Worm (Caenorhabditis elegans) whole organism, young adult: ENCODE data around the gene T04F8.2.

Experiments
- B0035.1 ChIP-seq: sonication (generic microtip); optimal IDR thresholded peaks from 2 replicates; lab custom pipeline; 2016; ENCODE audit warnings: missing genetic modification characterization, mild to moderate bottlenecking, missing compliant biosample characterization, missing genotype, missing genetic modification reagents
- B0261.1 ChIP-seq: sonication (generic microtip); optimal IDR thresholded peaks from 2 replicates; lab custom pipeline; 2016; ENCODE audit warnings: mild to moderate bottlenecking, missing genetic modification characterization, moderate library complexity, missing compliant biosample characterization
- C17E4.6 ChIP-seq: fragments of 200-800 bp; sonication (Bioruptor generic); IDR thresholded peaks from 2 replicates; pipeline ENCODE4 v1.3.6; 2022; ENCODE audit warnings: missing genetic modification reagents, missing genetic modification characterization, missing compliant biosample characterization
- D2030.7 ChIP-seq: fragments of 200-800 bp; sonication (Bioruptor generic); IDR thresholded peaks from 2 replicates; pipeline ENCODE4 v1.3.6; 2022; ENCODE audit warnings: missing genetic modification reagents, missing genetic modification characterization, missing compliant biosample characterization
- F22D6.2 ChIP-seq: sonication (generic microtip); optimal IDR thresholded peaks from 2 replicates; lab custom pipeline; 2016; ENCODE audit warnings: mild to moderate bottlenecking, missing genetic modification characterization, missing compliant biosample characterization
- F23B12.7 ChIP-seq: sonication (generic microtip); optimal IDR thresholded peaks from 2 replicates; lab custom pipeline; 2017; ENCODE audit warnings: missing genetic modification characterization, mild to moderate bottlenecking, missing compliant biosample characterization, antibody characterized with exemption, moderate library complexity; ENCODE audit not compliant: insufficient read depth
- F55B11.4 ChIP-seq: sonication (generic microtip); optimal IDR thresholded peaks from 2 replicates; lab custom pipeline; 2016; ENCODE audit warnings: missing compliant biosample characterization, missing genetic modification characterization, borderline replicate concordance; ENCODE audit not compliant: insufficient read depth
- T26A5.8 ChIP-seq: sonication (generic microtip); optimal IDR thresholded peaks from 2 replicates; lab custom pipeline; 2016; ENCODE audit warnings: missing genetic modification characterization, missing compliant biosample characterization
- Y53G8AR.9 ChIP-seq: fragments of 200-800 bp; sonication (Bioruptor generic); conservative IDR thresholded peaks from 2 replicates; pipeline ENCODE4 v1.3.6; 2022; ENCODE audit warnings: missing genetic modification reagents, missing genetic modification characterization, missing compliant biosample characterization
- Y95B8A.8 ChIP-seq: fragments of 200-800 bp; sonication (Bioruptor generic); IDR thresholded peaks from 2 replicates; pipeline ENCODE4 v1.3.6; 2022; ENCODE audit warnings: missing genetic modification reagents, missing genetic modification characterization, missing compliant biosample characterization
- ama-1 ChIP-seq, 3 experiments: fragments of 150-350 bp in 1 of 3; sonication (generic microtip) in 2 of 3; optimal IDR thresholded peaks; 2 replicates each; lab custom pipeline; 2014 to 2018; ENCODE audit warnings: missing biosample characterization in 2 of 3, missing genetic modification characterization in 2 of 3, missing genetic modification reagents in 2 of 3
- aptf-2 ChIP-seq: fragments of 200-800 bp; sonication (Bioruptor generic); conservative IDR thresholded peaks from 2 replicates; pipeline ENCODE4 v1.3.6; 2022; ENCODE audit warnings: missing genetic modification reagents, missing genetic modification characterization, missing compliant biosample characterization
- cebp-2 ChIP-seq: fragments of 200-800 bp; sonication (Bioruptor generic); IDR thresholded peaks from 2 replicates; pipeline ENCODE4 v1.3.6; 2022; ENCODE audit warnings: missing genetic modification characterization, missing compliant biosample characterization
- ceh-100 ChIP-seq: fragments of 200-800 bp; sonication (Bioruptor generic); IDR thresholded peaks from 2 replicates; pipeline ENCODE4 v1.3.6; 2022; ENCODE audit warnings: missing genetic modification reagents, missing genetic modification characterization, missing compliant biosample characterization
- ceh-27 ChIP-seq: fragments of 200-800 bp; sonication (Bioruptor generic); optimal IDR thresholded peaks from 2 replicates; lab custom pipeline; 2018; ENCODE audit warnings: mild to moderate bottlenecking, missing genetic modification characterization, moderate library complexity, missing compliant biosample characterization
- efl-1 ChIP-seq: fragments of 150-350 bp; optimal IDR thresholded peaks from 2 replicates; lab custom pipeline; 2014; ENCODE audit warnings: missing biosample characterization, missing genetic modification reagents, missing genetic modification characterization
- egl-18 ChIP-seq: fragments of 200-800 bp; sonication (Bioruptor generic); IDR thresholded peaks from 2 replicates; pipeline ENCODE4 v1.3.6; 2022; ENCODE audit warnings: missing genetic modification reagents, missing genetic modification characterization, missing compliant biosample characterization
- ets-4 ChIP-seq: fragments of 200-800 bp; sonication (Bioruptor generic); optimal IDR thresholded peaks from 2 replicates; lab custom pipeline; 2018; ENCODE audit warnings: mild to moderate bottlenecking, missing genetic modification characterization, missing compliant biosample characterization
- fkh-3 ChIP-seq: sonication (generic microtip); optimal IDR thresholded peaks from 2 replicates; lab custom pipeline; 2016; ENCODE audit warnings: mild to moderate bottlenecking, missing genetic modification characterization, missing compliant biosample characterization
- hmg-1.2 ChIP-seq: fragments of 200-800 bp; sonication (Bioruptor generic); IDR thresholded peaks from 2 replicates; pipeline ENCODE4 v1.3.6; 2022; ENCODE audit warnings: missing genetic modification reagents, missing genetic modification characterization, missing compliant biosample characterization
- hrde-1 ChIP-seq: sonication (generic microtip); optimal IDR thresholded peaks from 2 replicates; lab custom pipeline; 2016; ENCODE audit warnings: missing genetic modification characterization, mild to moderate bottlenecking, missing compliant biosample characterization, moderate library complexity, missing genotype, missing genetic modification reagents, borderline replicate concordance
- let-526 ChIP-seq: fragments of 200-800 bp; sonication (Bioruptor generic); IDR thresholded peaks from 2 replicates; pipeline ENCODE4 v1.3.6; 2022; ENCODE audit warnings: missing genetic modification reagents, missing genetic modification characterization, missing compliant biosample characterization
- let-607 ChIP-seq, 2 experiments: fragments of 200-800 bp in 1 of 2; sonication (Bioruptor generic) in 1 of 2; sonication (generic microtip) in 1 of 2; optimal IDR thresholded peaks; 2 replicates each; lab custom pipeline; 2016 to 2018; ENCODE audit warnings: mild to moderate bottlenecking in 2 of 2, missing compliant biosample characterization in 2 of 2, missing genetic modification characterization in 2 of 2, moderate library complexity in 2 of 2, missing genotype in 1 of 2
- lir-1 ChIP-seq: fragments of 200-800 bp; sonication (Bioruptor generic); conservative IDR thresholded peaks from 2 replicates; pipeline ENCODE4 v1.3.6; 2022; ENCODE audit warnings: missing genetic modification reagents, missing genetic modification characterization, missing compliant biosample characterization
- madf-10 ChIP-seq: sonication (generic microtip); optimal IDR thresholded peaks from 2 replicates; lab custom pipeline; 2016; ENCODE audit warnings: mild to moderate bottlenecking, missing genetic modification characterization, missing compliant biosample characterization
- mes-4 ChIP-seq: sonication (generic microtip); optimal IDR thresholded peaks from 2 replicates; lab custom pipeline; 2016; ENCODE audit warnings: missing genotype, missing genetic modification characterization, missing compliant biosample characterization
- repo-1 ChIP-seq: sonication (generic microtip); optimal IDR thresholded peaks from 2 replicates; lab custom pipeline; 2017; ENCODE audit warnings: mild to moderate bottlenecking, missing genetic modification characterization, missing compliant biosample characterization
- snpc-1.1 ChIP-seq: sonication (generic microtip); optimal IDR thresholded peaks from 2 replicates; lab custom pipeline; 2017; ENCODE audit warnings: missing genetic modification characterization, mild to moderate bottlenecking, missing compliant biosample characterization, antibody characterized with exemption, moderate library complexity, missing genotype, missing genetic modification reagents; ENCODE audit not compliant: insufficient read depth
- snpc-3.4 ChIP-seq: sonication (generic microtip); optimal IDR thresholded peaks from 2 replicates; lab custom pipeline; 2017; ENCODE audit warnings: missing genetic modification characterization, mild to moderate bottlenecking, missing compliant biosample characterization, antibody characterized with exemption, moderate library complexity, missing genotype, missing genetic modification reagents
- tbp1 ChIP-seq: fragments of 200-800 bp; sonication (Bioruptor generic); optimal IDR thresholded peaks from 2 replicates; lab custom pipeline; 2018; ENCODE audit warnings: mild to moderate bottlenecking, missing genetic modification characterization, missing compliant biosample characterization
- unc-130 ChIP-seq: sonication (generic microtip); optimal IDR thresholded peaks from 2 replicates; lab custom pipeline; 2016; ENCODE audit warnings: missing genetic modification reagents, missing genetic modification characterization, missing compliant biosample characterization
- xnd-1 ChIP-seq: sonication (generic microtip); optimal IDR thresholded peaks from 2 replicates; lab custom pipeline; 2016; ENCODE audit warnings: missing genotype, missing genetic modification reagents, missing genetic modification characterization, missing compliant biosample characterization
- ztf-18 ChIP-seq: sonication (generic microtip); optimal IDR thresholded peaks from 2 replicates; lab custom pipeline; 2016; ENCODE audit warnings: missing genotype, mild to moderate bottlenecking, missing genetic modification characterization, missing compliant biosample characterization
- ztf-3 ChIP-seq: fragments of 200-800 bp; sonication (Bioruptor generic); optimal IDR thresholded peaks from 2 replicates; lab custom pipeline; 2018; ENCODE audit warnings: mild to moderate bottlenecking, missing genetic modification characterization, missing compliant biosample characterization
- ztf-6 ChIP-seq: fragments of 200-800 bp; sonication (Bioruptor generic); IDR thresholded peaks from 2 replicates; pipeline ENCODE4 v1.3.6; 2022; ENCODE audit warnings: missing genetic modification reagents, missing genetic modification characterization, missing compliant biosample characterization

The T04F8.2 gene

ce11 chrX:11605766-11606490, 50.4 kb downstream of the T04F8.2 start (continued):
- peak; percentile 89; the same call in 1 of the 2 replicates for TF ChIP-seq Y53G8AR.9 (GFP tag; lab: Robert Waterston, UW)
- 0 out of 2 replicates have a peak, but pooled peaks have one; percentile 72 for TF ChIP-seq egl-18 (GFP tag; lab: Robert Waterston, UW)
- peak; percentile 55 for TF ChIP-seq lir-1 (GFP tag; lab: Robert Waterston, UW)
- peak; percentile 75 for TF ChIP-seq aptf-2 (GFP tag; lab: Robert Waterston, UW)
- no peak for TF ChIP-seq T26A5.8 (tag; lab: Kevin White, UChicago)
- TF ChIP-seq let-526 (GFP tag; lab: Robert Waterston, UW), result peak; percentile 69; the same call in 1 of the 2 replicates
- peak; percentile 89 for TF ChIP-seq F22D6.2 (tag; lab: Kevin White, UChicago)
- TF ChIP-seq D2030.7 (GFP tag; lab: Robert Waterston, UW), result no peak
- peak; percentile 14; the same call in 1 of the 2 replicates for TF ChIP-seq ceh-100
- TF ChIP-seq ztf-18, result peak; percentile 70
- TF ChIP-seq F23B12.7, result no peak
- no peak for TF ChIP-seq fkh-3 (tag; lab: Kevin White, UChicago)
- peak; percentile 92 for TF ChIP-seq B0035.1 (tag; lab: Kevin White, UChicago)
- TF ChIP-seq cebp-2 (GFP tag; lab: Robert Waterston, UW), result no peak
- TF ChIP-seq hrde-1 (tag; lab: Kevin White, UChicago), result no peak
- no peak for TF ChIP-seq snpc-3.4 (tag; lab: Kevin White, UChicago)
- TF ChIP-seq xnd-1 (tag; lab: Kevin White, UChicago), result no peak
- TF ChIP-seq mes-4 (tag; lab: Kevin White, UChicago), result no peak
- peak; percentile 48 for TF ChIP-seq B0261.1
- TF ChIP-seq efl-1 (GFP tag; lab: Kevin White, UChicago), result peak; percentile 37
- peak; percentile 74 for TF ChIP-seq tbp1 (GFP tag; lab: Kevin White, UChicago)
- TF ChIP-seq ztf-3, result peak; percentile 98
- peak; percentile 90 for TF ChIP-seq madf-10 (tag; lab: Kevin White, UChicago)
- TF ChIP-seq hmg-1.2 (GFP tag; lab: Robert Waterston, UW), result peak; percentile 79
- TF ChIP-seq Y95B8A.8 (GFP tag; lab: Robert Waterston, UW), result peak; percentile 59
- no peak for TF ChIP-seq F55B11.4
- no peak for TF ChIP-seq unc-130 (GFP tag; lab: Kevin White, UChicago)
- no peak for TF ChIP-seq snpc-1.1 (tag; lab: Kevin White, UChicago)
- peak; percentile 86 to 87 for TF ChIP-seq let-607 (tag; optimal IDR thresholded peaks at IDR 0.05; lab: Kevin White, UChicago)
- TF ChIP-seq ztf-6 (GFP tag; lab: Robert Waterston, UW), result peak; percentile 82
- peak; percentile 95 for TF ChIP-seq repo-1 (tag; lab: Kevin White, UChicago)
- no peak for TF ChIP-seq ets-4 (GFP tag; lab: Kevin White, UChicago)

- TF ChIP-seq ceh-27 (GFP tag; lab: Kevin White, UChicago), result no peak
- TF ChIP-seq ama-1 (optimal IDR thresholded peaks at IDR 0.05; lab: Kevin White, UChicago), result peak; percentile 72
- TF ChIP-seq ama-1 (GFP tag; optimal IDR thresholded peaks at IDR 0.05; lab: Kevin White, UChicago), result no peak
- TF ChIP-seq C17E4.6 (GFP tag; lab: Robert Waterston, UW), result no peak
These were observed 51.1 kb downstream of the T04F8.2 start, which contains the start of gene ftt-2 for ce11 chrX:11605214-11605765. Gene ftt-2, minus strand, starts transcription at chrX:11605419.
